Fruit fly (Drosophila melanogaster): ENCODE measurements around the gene CG11912.

DNA sequence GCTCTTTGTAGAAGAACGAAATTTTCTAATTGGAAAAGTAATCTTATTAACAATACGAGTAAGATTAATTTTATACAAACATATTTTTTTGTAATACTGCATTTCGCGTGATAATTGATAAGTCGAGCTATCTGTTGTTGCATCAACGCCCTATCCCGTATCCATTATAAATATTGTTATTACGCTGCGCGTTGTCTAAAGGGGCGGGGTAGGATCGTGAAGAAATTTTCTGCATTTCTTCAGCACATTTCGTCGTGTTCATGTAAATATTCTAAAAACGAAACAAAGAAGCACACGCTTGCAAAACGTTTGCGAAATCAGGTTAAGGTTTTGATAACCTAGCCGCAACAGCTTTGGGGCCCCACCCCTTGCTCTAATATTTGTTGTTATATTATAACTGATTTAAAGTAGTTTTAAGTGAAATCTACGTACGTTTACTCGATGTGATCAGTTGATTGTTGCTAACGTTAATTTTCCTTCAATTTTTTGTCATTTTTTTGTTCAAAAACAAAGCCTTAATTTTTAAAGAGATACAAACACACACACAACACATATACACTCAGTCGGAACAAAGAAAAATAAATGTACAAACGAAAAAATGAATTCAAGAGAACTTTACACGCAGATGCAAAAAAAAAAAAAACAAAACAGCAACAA is 15.6 kb downstream of the CG11912 start:
- TF ChIP-seq CG8478 (optimal IDR thresholded peaks at IDR 0.05), result no peak
- no peak for TF ChIP-seq CTCF (optimal IDR thresholded peaks at IDR 0.05)

Data from S2 (cell line).